Worm (Caenorhabditis elegans) whole organism, young adult: ENCODE measurements around the gene srsx-24.

Source experiments
- B0019.2 ChIP-seq: fragments of 200-800 bp; sonication (Bioruptor generic); conservative IDR thresholded peaks from 2 replicates; pipeline ENCODE4 v1.3.6; 2022; ENCODE audit warnings: missing genetic modification reagents, missing genetic modification characterization, missing compliant biosample characterization
- F10E7.11 ChIP-seq: sonication (generic microtip); optimal IDR thresholded peaks from 2 replicates; lab custom pipeline; 2017; ENCODE audit warnings: mild to moderate bottlenecking, missing genetic modification characterization, moderate library complexity, missing compliant biosample characterization
- K11D2.4 ChIP-seq: fragments of 200-800 bp; sonication (Bioruptor generic); IDR thresholded peaks from 2 replicates; pipeline ENCODE4 v1.3.6; 2022; ENCODE audit warnings: missing genetic modification reagents, missing genetic modification characterization, missing compliant biosample characterization
- aptf-2 ChIP-seq: fragments of 200-800 bp; sonication (Bioruptor generic); conservative IDR thresholded peaks from 2 replicates; pipeline ENCODE4 v1.3.6; 2022; ENCODE audit warnings: missing genetic modification reagents, missing genetic modification characterization, missing compliant biosample characterization
- athp-1 ChIP-seq: sonication (generic microtip); optimal IDR thresholded peaks from 2 replicates; lab custom pipeline; 2017; ENCODE audit warnings: mild to moderate bottlenecking, missing genetic modification characterization, missing compliant biosample characterization
- hmg-1.2 ChIP-seq: fragments of 200-800 bp; sonication (Bioruptor generic); IDR thresholded peaks from 2 replicates; pipeline ENCODE4 v1.3.6; 2022; ENCODE audit warnings: missing genetic modification reagents, missing genetic modification characterization, missing compliant biosample characterization
- nfya-1 ChIP-seq: sonication (generic microtip); optimal IDR thresholded peaks from 2 replicates; lab custom pipeline; 2017; ENCODE audit warnings: antibody characterized with exemption, missing compliant biosample characterization, missing genetic modification characterization, borderline replicate concordance; ENCODE audit not compliant: insufficient read depth
- nhr-80 ChIP-seq: sonication (generic microtip); optimal IDR thresholded peaks from 2 replicates; lab custom pipeline; 2016; ENCODE audit warnings: missing genetic modification characterization, missing compliant biosample characterization
- sptf-2 ChIP-seq: fragments of 200-800 bp; sonication (Bioruptor generic); optimal IDR thresholded peaks from 2 replicates; lab custom pipeline; 2018; ENCODE audit warnings: mild to moderate bottlenecking, missing genetic modification characterization, missing compliant biosample characterization
- unc-62 ChIP-seq: fragments of 150-350 bp; optimal IDR thresholded peaks from 2 replicates; lab custom pipeline; 2014; ENCODE audit warnings: missing biosample characterization, missing genetic modification reagents, missing genetic modification characterization

- TF ChIP-seq nfya-1 (no peak), K11D2.4 (no peak), nhr-80 (tag; lab: Kevin White, UChicago) (no peak), athp-1 (no peak), aptf-2 (no peak), sptf-2 (GFP tag; lab: Kevin White, UChicago) (no peak), B0019.2 (GFP tag; lab: Robert Waterston, UW) (no peak), hmg-1.2 (GFP tag; lab: Robert Waterston, UW) (no peak), F10E7.11 (tag; lab: Kevin White, UChicago) (no peak), unc-62 (no peak)
Measured at ce11 chrV:7353602-7354001, 25.7 kb downstream of the srsx-24 start.
